Fruit fly (Drosophila melanogaster) S2 (cell line): ENCODE results near the gene CG13299.

Source experiments
- CG8478 ChIP-seq: fragments of >200 bp; optimal IDR thresholded peaks from 2 replicates; lab custom pipeline; 2018
- CTCF ChIP-seq, 2 experiments: fragments of >200 bp; optimal IDR thresholded peaks; 2 replicates each; lab custom pipeline; 2018

DNA sequence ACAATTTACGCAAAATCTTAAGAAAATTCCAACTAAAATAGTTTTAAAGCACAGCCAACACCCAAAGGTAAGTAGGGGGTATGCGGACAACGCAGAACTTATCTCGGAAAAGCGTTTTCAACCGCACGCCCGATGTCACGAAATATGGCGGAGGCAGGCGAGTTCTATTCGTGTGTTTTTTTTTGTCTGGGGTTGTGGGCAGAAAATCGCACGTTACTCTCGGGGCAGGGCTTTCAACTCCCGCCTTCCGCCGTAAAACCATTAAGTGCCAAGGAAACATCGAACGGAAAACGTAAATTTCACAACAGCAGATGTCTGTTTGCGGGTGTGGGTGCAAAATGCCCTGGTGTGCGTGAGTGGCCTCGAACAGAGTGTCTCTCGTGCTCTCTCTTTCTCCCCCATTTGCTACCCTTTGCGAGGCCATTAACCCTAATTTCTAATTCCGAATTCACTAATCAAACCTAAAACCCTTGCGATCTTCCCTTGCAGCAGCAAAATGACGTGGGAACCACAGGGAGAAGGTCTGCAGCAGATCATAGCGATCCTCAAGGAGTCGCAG, 38.5 kb downstream of the CG13299 start:
- TF ChIP-seq CG8478 (lab: Kevin White, UChicago), result no peak
- no peak for TF ChIP-seq CTCF (optimal IDR thresholded peaks at IDR 0.05; lab: Kevin White, UChicago)
